Fruit fly (Drosophila melanogaster) whole organism, adult: ENCODE results near the gene Rrp1.

ENCODE experiments used
- cic ChIP-seq: fragments of 200-800 bp; sonication (Bioruptor generic); optimal IDR thresholded peaks from 2 replicates; lab custom pipeline; 2017; ENCODE audit warnings: missing biosample characterization, mild to moderate bottlenecking, missing genetic modification characterization, moderate library complexity
- kay ChIP-seq: fragments of 200-800 bp; sonication (Bioruptor generic); peaks from one replicate; lab custom pipeline; 2016; ENCODE audit warnings: missing biosample characterization, missing genetic modification characterization, borderline replicate concordance
- pad ChIP-seq: fragments of 200-800 bp; sonication (Bioruptor generic); optimal IDR thresholded peaks from 3 replicates; lab custom pipeline; 2017; ENCODE audit warnings: missing biosample characterization, missing genetic modification characterization, mild to moderate bottlenecking, moderate library complexity, missing genetic modification reagents

DNA sequence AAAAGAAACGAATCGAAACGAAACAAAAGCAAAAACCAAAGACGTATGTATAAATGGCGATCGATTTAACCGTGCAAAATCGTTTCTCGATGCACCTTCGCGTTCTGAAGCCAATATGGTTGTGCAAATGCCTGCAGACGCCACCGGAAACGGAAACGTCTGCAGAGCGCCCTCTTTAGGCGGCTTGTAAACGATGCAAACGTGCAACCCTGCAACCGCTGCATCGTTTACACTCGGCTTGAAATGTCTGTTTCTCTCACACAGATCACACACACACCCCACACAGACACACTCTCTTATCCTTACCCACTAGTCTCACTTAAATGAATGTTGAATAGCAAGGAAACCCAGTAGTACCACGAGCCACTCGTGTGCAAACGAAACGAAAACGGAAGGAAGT lies 5.4 kb downstream of the Rrp1 start:
- no peak for TF ChIP-seq kay (GFP tag; lab: Kevin White, UChicago)
- no peak for TF ChIP-seq pad (GFP tag; lab: Kevin White, UChicago)
- TF ChIP-seq cic (GFP tag; lab: Kevin White, UChicago) = no peak
